Fruit fly (Drosophila melanogaster) whole organism, embryonic: ENCODE data around the gene awd.

ENCODE experiments used
- BtbVII ChIP-seq: fragments of 200-800 bp; sonication (Bioruptor generic); optimal IDR thresholded peaks from 3 replicates; lab custom pipeline; 2017; ENCODE audit warnings: missing biosample characterization, mild to moderate bottlenecking, missing genetic modification characterization
- CG12071 ChIP-seq: fragments of 200-800 bp; sonication (Bioruptor generic); optimal IDR thresholded peaks from 3 replicates; lab custom pipeline; 2018; ENCODE audit warnings: missing biosample characterization, mild to moderate bottlenecking, missing genetic modification characterization
- CG12942 ChIP-seq: fragments of 200-800 bp; sonication (Bioruptor generic); optimal IDR thresholded peaks from 3 replicates; lab custom pipeline; 2016; ENCODE audit warnings: missing biosample characterization, missing genetic modification characterization
- CG1603 ChIP-seq: fragments of 200-800 bp; sonication (Bioruptor generic); optimal IDR thresholded peaks from 2 replicates; lab custom pipeline; 2019; ENCODE audit warnings: missing biosample characterization, mild to moderate bottlenecking, missing genetic modification characterization, moderate library complexity
- CG17568 ChIP-seq: fragments of 200-800 bp; sonication (Bioruptor generic); optimal IDR thresholded peaks from 2 replicates; lab custom pipeline; 2018; ENCODE audit warnings: missing biosample characterization, mild to moderate bottlenecking, missing genetic modification characterization, moderate library complexity
- CG17802 ChIP-seq: fragments of 200-800 bp; sonication (Bioruptor generic); optimal IDR thresholded peaks from 2 replicates; lab custom pipeline; 2018; ENCODE audit warnings: missing biosample characterization, mild to moderate bottlenecking, missing genetic modification characterization, moderate library complexity
- CG1792 ChIP-seq: fragments of 200-800 bp; sonication (Bioruptor generic); optimal IDR thresholded peaks from 2 replicates; lab custom pipeline; 2016; ENCODE audit warnings: missing biosample characterization, missing genetic modification characterization
- CG31388 ChIP-seq: fragments of 200-800 bp; sonication (Bioruptor generic); optimal IDR thresholded peaks from 2 replicates; lab custom pipeline; 2016; ENCODE audit warnings: missing biosample characterization, missing genetic modification characterization
- CG34376 ChIP-seq: fragments of 200-800 bp; sonication (Bioruptor generic); optimal IDR thresholded peaks from 2 replicates; lab custom pipeline; 2018; ENCODE audit warnings: missing biosample characterization, mild to moderate bottlenecking, missing genetic modification characterization
- CG34422 ChIP-seq: fragments of 200-800 bp; sonication (Bioruptor generic); IDR thresholded peaks from 3 replicates; pipeline ENCODE4 v1.3.6; 2022; ENCODE audit warnings: missing biosample characterization, missing genetic modification characterization
- CG3847 ChIP-seq: fragments of 200-800 bp; sonication (Bioruptor generic); IDR thresholded peaks from 2 replicates; pipeline ENCODE4 v1.3.6; 2022; ENCODE audit warnings: missing biosample characterization, missing genetic modification characterization
- CG3995 ChIP-seq: fragments of 200-800 bp; sonication (Bioruptor generic); optimal IDR thresholded peaks from 3 replicates; lab custom pipeline; 2016; ENCODE audit warnings: missing biosample characterization, missing genetic modification characterization
- CG5180 ChIP-seq: fragments of 200-800 bp; sonication (Bioruptor generic); optimal IDR thresholded peaks from 3 replicates; lab custom pipeline; 2017; ENCODE audit warnings: missing biosample characterization, missing genetic modification characterization, mild to moderate bottlenecking, moderate library complexity, missing genetic modification reagents
- CG5953 ChIP-seq: fragments of 200-800 bp; sonication (Bioruptor generic); IDR thresholded peaks from 2 replicates; pipeline ENCODE4 v1.3.6; 2022; ENCODE audit warnings: missing biosample characterization, missing genetic modification characterization
- CG6272 ChIP-seq: fragments of 200-800 bp; sonication (Bioruptor generic); IDR thresholded peaks from 2 replicates; pipeline ENCODE4 v1.3.6; 2022; ENCODE audit warnings: missing biosample characterization, missing genetic modification characterization
- CG9215 ChIP-seq: fragments of 200-800 bp; sonication (Bioruptor generic); IDR thresholded peaks from 2 replicates; pipeline ENCODE4 v1.3.6; 2022; ENCODE audit warnings: missing biosample characterization, missing genetic modification characterization
- E2f2 ChIP-seq: fragments of 200-800 bp; sonication (Bioruptor generic); IDR thresholded peaks from 2 replicates; pipeline ENCODE4 v1.3.6; 2022; ENCODE audit warnings: missing biosample characterization, missing genetic modification characterization
- Ets65A ChIP-seq: fragments of 200-800 bp; sonication (Bioruptor generic); peaks from one replicate; lab custom pipeline; 2016; ENCODE audit warnings: missing biosample characterization, missing genetic modification characterization
- Fer2 ChIP-seq: fragments of 200-800 bp; sonication (Bioruptor generic); optimal IDR thresholded peaks from 2 replicates; lab custom pipeline; 2018; ENCODE audit warnings: missing biosample characterization, mild to moderate bottlenecking, missing genetic modification characterization, moderate library complexity
- GATAe ChIP-seq: fragments of 200-800 bp; sonication (Bioruptor generic); conservative IDR thresholded peaks from 2 replicates; pipeline ENCODE4 v1.3.6; 2022; ENCODE audit warnings: missing biosample characterization, missing genetic modification characterization
- Gsc ChIP-seq: fragments of 200-800 bp; sonication (Bioruptor generic); IDR thresholded peaks from 2 replicates; pipeline ENCODE4 v1.3.6; 2022; ENCODE audit warnings: missing biosample characterization, missing genetic modification characterization
- Gug ChIP-seq: fragments of 200-800 bp; sonication (Bioruptor generic); IDR thresholded peaks from 4 replicates; pipeline ENCODE4 v1.3.6; 2022; ENCODE audit warnings: missing biosample characterization, missing genetic modification characterization
- Hand ChIP-seq: fragments of 200-800 bp; sonication (Bioruptor generic); optimal IDR thresholded peaks from 2 replicates; lab custom pipeline; 2017; ENCODE audit warnings: mild to moderate bottlenecking, missing biosample characterization, missing genetic modification reagents, missing genetic modification characterization
- Hey ChIP-seq: fragments of 200-800 bp; sonication (Bioruptor generic); optimal IDR thresholded peaks from 3 replicates; lab custom pipeline; 2018; ENCODE audit warnings: missing biosample characterization, mild to moderate bottlenecking, missing genetic modification characterization
- Kr ChIP-seq: fragments of 200-800 bp; sonication (Bioruptor generic); optimal IDR thresholded peaks from 2 replicates; lab custom pipeline; 2017; ENCODE audit warnings: missing biosample characterization, mild to moderate bottlenecking, missing genetic modification characterization
- Med ChIP-seq: fragments of 200-800 bp; sonication (Bioruptor generic); peaks from one replicate; lab custom pipeline; 2016; ENCODE audit warnings: missing biosample characterization, missing genetic modification characterization, mild to moderate bottlenecking, inconsistent platforms, moderate library complexity
- Oaz ChIP-seq: fragments of 200-800 bp; sonication (Bioruptor generic); IDR thresholded peaks from 2 replicates; pipeline ENCODE4 v1.3.6; 2022; ENCODE audit warnings: missing biosample characterization, missing genetic modification characterization
- PHDP ChIP-seq: fragments of 200-800 bp; sonication (Bioruptor generic); optimal IDR thresholded peaks from 3 replicates; lab custom pipeline; 2018; ENCODE audit warnings: missing biosample characterization, mild to moderate bottlenecking, missing genetic modification characterization, moderate library complexity
- Sin3A ChIP-seq: fragments of >200 bp; optimal IDR thresholded peaks from 2 replicates; lab custom pipeline; 2018
- Sox102F ChIP-seq: fragments of 200-800 bp; sonication (Bioruptor generic); optimal IDR thresholded peaks from 2 replicates; lab custom pipeline; 2018; ENCODE audit warnings: missing biosample characterization, mild to moderate bottlenecking, missing genetic modification characterization, moderate library complexity
- Spps ChIP-seq: fragments of 200-800 bp; sonication (Bioruptor generic); optimal IDR thresholded peaks from 2 replicates; lab custom pipeline; 2018; ENCODE audit warnings: missing biosample characterization, mild to moderate bottlenecking, missing genetic modification characterization
- Stat92E ChIP-seq, 3 experiments: fragments of >200 bp in 2 of 3; fragments of 200-800 bp in 1 of 3; sonication (Bioruptor generic) in 1 of 3; optimal IDR thresholded peaks; 2 replicates each; lab custom pipeline; 2017 to 2019; ENCODE audit warnings: missing biosample characterization in 3 of 3, missing genetic modification characterization in 3 of 3, mild to moderate bottlenecking in 1 of 3, moderate library complexity in 1 of 3
- chm ChIP-seq: fragments of 200-800 bp; sonication (Bioruptor generic); IDR thresholded peaks from 2 replicates; pipeline ENCODE4 v1.3.6; 2022; ENCODE audit warnings: missing biosample characterization, missing genetic modification characterization
- ci ChIP-seq: fragments of 200-800 bp; sonication (Bioruptor generic); IDR thresholded peaks from 3 replicates; pipeline ENCODE4 v1.3.6; 2022; ENCODE audit warnings: missing biosample characterization, missing genetic modification characterization
- danr ChIP-seq: fragments of 200-800 bp; sonication (Bioruptor generic); IDR thresholded peaks from 2 replicates; pipeline ENCODE4 v1.3.6; 2022; ENCODE audit warnings: missing biosample characterization, missing genetic modification characterization
- dm ChIP-seq: fragments of 200-800 bp; sonication (Bioruptor generic); optimal IDR thresholded peaks from 3 replicates; lab custom pipeline; 2016; ENCODE audit warnings: missing biosample characterization, missing genetic modification characterization
- dysf ChIP-seq: fragments of 200-800 bp; sonication (Bioruptor generic); IDR thresholded peaks from 3 replicates; pipeline ENCODE4 v1.3.6; 2022; ENCODE audit warnings: missing biosample characterization, missing genetic modification characterization
- en ChIP-seq: fragments of 200-800 bp; sonication (Bioruptor generic); optimal IDR thresholded peaks from 2 replicates; lab custom pipeline; 2016; ENCODE audit warnings: missing biosample characterization, missing genetic modification characterization
- esg ChIP-seq: fragments of 200-800 bp; sonication (Bioruptor generic); conservative IDR thresholded peaks from 2 replicates; pipeline ENCODE4 v1.3.6; 2022; ENCODE audit warnings: missing biosample characterization, missing genetic modification characterization
- ftz-f1 ChIP-seq: fragments of 200-800 bp; sonication (Bioruptor generic); optimal IDR thresholded peaks from 2 replicates; lab custom pipeline; 2016; ENCODE audit warnings: missing biosample characterization, missing genetic modification characterization
- h ChIP-seq: fragments of >200 bp; optimal IDR thresholded peaks from 2 replicates; lab custom pipeline; 2017
- sens ChIP-seq: fragments of 200-800 bp; sonication (Bioruptor generic); peaks from one replicate; lab custom pipeline; 2016; ENCODE audit warnings: missing biosample characterization, missing genetic modification characterization
- tna ChIP-seq: fragments of 200-800 bp; sonication (Bioruptor generic); IDR thresholded peaks from 2 replicates; pipeline ENCODE4 v1.3.6; 2022; ENCODE audit warnings: missing biosample characterization, missing genetic modification characterization; ENCODE audit not compliant: partially characterized antibody
- trem ChIP-seq: fragments of 200-800 bp; optimal IDR thresholded peaks from 3 replicates; lab custom pipeline; 2019; ENCODE audit warnings: missing biosample characterization, mild to moderate bottlenecking, missing genetic modification characterization, moderate library complexity
- ttk ChIP-seq: fragments of 200-800 bp; sonication (Bioruptor generic); IDR thresholded peaks from 2 replicates; pipeline ENCODE4 v2.1.2; 2022; ENCODE audit warnings: missing biosample characterization, missing genetic modification characterization
- tx ChIP-seq: fragments of 200-800 bp; sonication (Bioruptor generic); optimal IDR thresholded peaks from 2 replicates; lab custom pipeline; 2016; ENCODE audit warnings: missing biosample characterization, missing genetic modification characterization
- vfl ChIP-seq: fragments of 200-800 bp; sonication (Bioruptor generic); optimal IDR thresholded peaks from 2 replicates; lab custom pipeline; 2016; ENCODE audit warnings: missing biosample characterization, missing genetic modification characterization
- vvl ChIP-seq: fragments of 200-800 bp; sonication (Bioruptor generic); IDR thresholded peaks from 2 replicates; pipeline ENCODE4 v1.3.6; 2022; ENCODE audit warnings: missing biosample characterization, missing genetic modification characterization
- zf30C ChIP-seq: fragments of 200-800 bp; sonication (Bioruptor generic); optimal IDR thresholded peaks from 3 replicates; lab custom pipeline; 2018; ENCODE audit warnings: missing biosample characterization, mild to moderate bottlenecking, missing genetic modification characterization

awd gene

dm6 chr3R:31736776-31737175 lies 9.1 kb downstream of the awd start, which contains the start of the genes CstF50 and CG11563 (continued):
- TF ChIP-seq Kr (no peak), Fer2 (no peak), Gug (GFP tag; lab: Robert Waterston, UW) (no peak), trem (tag; lab: Kevin White, UChicago) (peak; percentile 56), CG9215 (GFP tag; lab: Robert Waterston, UW) (no peak), PHDP (no peak), CG12071 (GFP tag; lab: Kevin White, UChicago) (no peak), Stat92E (GFP tag; optimal IDR thresholded peaks at IDR 0.05; lab: Kevin White, UChicago) (no peak), CG31388 (GFP tag; lab: Kevin White, UChicago) (no peak), dysf (GFP tag; lab: Robert Waterston, UW) (no peak), tx (GFP tag; lab: Kevin White, UChicago) (no peak), ftz-f1 (GFP tag; lab: Kevin White, UChicago) (no peak), vfl (GFP tag; lab: Kevin White, UChicago) (no peak), CG17802 (tag; lab: Kevin White, UChicago) (no peak), CG12942 (GFP tag; lab: Kevin White, UChicago) (no peak), Hand (no peak), Sox102F (GFP tag; lab: Kevin White, UChicago) (no peak), BtbVII (GFP tag; lab: Kevin White, UChicago) (no peak), E2f2 (GFP tag; lab: Robert Waterston, UW) (peak; percentile 34)
- TF ChIP-seq, all 482 proteins: peak for 46

DNA sequence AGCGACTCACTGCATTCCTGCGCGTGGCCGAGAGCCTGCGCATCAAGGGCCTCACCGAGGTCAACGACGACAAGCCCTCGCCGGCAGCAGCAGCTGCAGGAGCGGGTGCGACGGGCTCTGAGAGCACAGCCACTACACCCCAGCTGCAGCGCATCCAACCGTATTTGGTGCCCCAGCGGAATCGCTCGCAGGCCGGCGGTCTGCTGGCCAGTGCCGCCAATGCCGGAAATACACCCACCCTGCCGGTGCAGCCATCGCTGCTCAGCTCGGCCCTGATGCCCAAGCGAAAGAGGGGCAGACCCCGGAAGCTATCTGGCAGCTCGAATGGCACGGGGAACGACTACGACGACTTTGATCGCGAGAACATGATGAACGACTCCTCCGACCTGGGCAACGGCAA lies 18.1 kb downstream of the awd start:
- TF ChIP-seq Gsc (GFP tag; lab: Robert Waterston, UW) (no peak), Med (GFP tag; lab: Kevin White, UChicago) (peak; percentile 26), CG17568 (no peak), ttk (peak; percentile 41; the same call in 1 of the 2 replicates), Oaz (GFP tag; lab: Robert Waterston, UW) (0 out of 2 replicates have a peak, but pooled peaks have one; percentile 26), Ets65A (GFP tag; lab: Kevin White, UChicago) (peak; percentile 77), CG5953 (GFP tag; lab: Robert Waterston, UW) (peak; percentile 41; the same call in 1 of the 2 replicates), danr (GFP tag; lab: Robert Waterston, UW) (no peak), CG3847 (GFP tag; lab: Robert Waterston, UW) (no peak), CG6272 (GFP tag; lab: Robert Waterston, UW) (peak; percentile 51; the same call in 1 of the 2 replicates), chm (GFP tag; lab: Robert Waterston, UW) (peak; percentile 40; the same call in 1 of the 2 replicates)

DNA sequence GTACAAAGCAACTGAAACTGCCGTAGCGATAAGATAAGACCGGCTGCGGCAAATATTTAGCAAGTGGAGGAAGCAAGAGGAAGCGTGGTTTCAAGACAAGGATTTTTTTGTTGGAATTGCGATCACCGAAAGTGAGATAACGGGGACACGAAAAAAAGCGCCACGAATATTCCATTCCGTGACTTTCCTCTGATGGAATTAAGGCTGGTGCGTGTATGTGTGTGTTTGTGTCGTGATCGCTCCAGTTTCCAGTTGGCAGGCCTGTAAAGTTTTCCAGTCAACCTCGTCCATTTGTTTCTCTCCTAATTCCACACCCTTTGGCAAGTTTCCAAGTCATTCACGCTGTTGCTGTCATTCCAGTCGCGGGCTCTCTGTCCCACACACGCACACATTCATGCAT lies 19.6 kb downstream of the awd start:
- TF ChIP-seq CG34422: 0 out of 3 replicates have a peak, but pooled peaks have one; percentile 18
- TF ChIP-seq sens: peak; percentile 77
- TF ChIP-seq vvl (GFP tag; lab: Robert Waterston, UW): peak; percentile 35; the same call in 1 of the 2 replicates
- no peak for TF ChIP-seq zf30C (GFP tag; lab: Kevin White, UChicago)
- no peak for TF ChIP-seq en (GFP tag; lab: Kevin White, UChicago)
- no peak for TF ChIP-seq tna (GFP tag; lab: Robert Waterston, UW)
- no peak for TF ChIP-seq CG1792 (GFP tag; lab: Kevin White, UChicago)
- no peak for TF ChIP-seq ci (GFP tag; lab: Robert Waterston, UW)
- peak; percentile 3 for TF ChIP-seq dm (GFP tag; lab: Kevin White, UChicago)
- TF ChIP-seq Spps (tag; lab: Kevin White, UChicago): no peak
- TF ChIP-seq esg: no peak
- TF ChIP-seq CG34376 (GFP tag; lab: Kevin White, UChicago): no peak
- peak; percentile 3 for TF ChIP-seq CG1603 (tag; lab: Kevin White, UChicago)
- TF ChIP-seq h: no peak
- no peak for TF ChIP-seq Sin3A (lab: Kevin White, UChicago)
- peak; percentile 52 for TF ChIP-seq Med (GFP tag; lab: Kevin White, UChicago)
- TF ChIP-seq Hey: peak; percentile 13
- peak; percentile 63 for TF ChIP-seq CG3995 (GFP tag; lab: Kevin White, UChicago)
- TF ChIP-seq CG5180 (GFP tag; lab: Kevin White, UChicago): no peak
- 0 out of 2 replicates have a peak, but pooled peaks have one; percentile 11 for TF ChIP-seq GATAe (GFP tag; lab: Robert Waterston, UW)
